Worm (Caenorhabditis elegans) whole organism, L3 larva: ENCODE measurements around the gene sph-1.

Experiments used
- elt-3 ChIP-seq, 3 experiments: fragments of 150-350 bp in 1 of 3; sonication (generic microtip) in 2 of 3; optimal IDR thresholded peaks; 2 replicates in 2 of 3; 4 replicates in 1 of 3; lab custom pipeline; 2014 to 2017; ENCODE audit warnings: missing biosample characterization in 3 of 3, missing genetic modification characterization in 3 of 3
- ztf-11 ChIP-seq: fragments of 150-350 bp; optimal IDR thresholded peaks from 2 replicates; lab custom pipeline; 2014; ENCODE audit warnings: missing biosample characterization, missing genetic modification characterization

DNA sequence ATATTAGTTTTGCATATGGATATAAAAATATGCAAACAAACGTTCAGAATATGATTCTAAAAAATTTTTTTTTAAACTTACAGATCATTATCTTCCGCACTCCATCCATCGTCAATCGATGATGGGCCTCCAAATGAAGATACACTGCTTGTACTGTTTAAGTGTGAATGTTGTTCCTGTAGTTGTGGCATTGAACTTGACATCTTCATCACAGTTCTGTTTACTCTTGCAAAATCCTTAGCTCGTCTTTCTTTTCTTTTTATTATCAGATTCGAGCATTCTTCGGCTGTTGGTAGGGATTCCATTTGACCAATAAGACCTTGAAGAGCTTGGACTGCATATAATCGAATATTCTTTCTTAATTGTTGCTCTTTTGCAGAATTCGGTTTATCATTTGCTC lies 28.3 kb downstream of the sph-1 start:
- no peak for TF ChIP-seq ztf-11 (tag; lab: Kevin White, UChicago)
- no peak for TF ChIP-seq elt-3 (tag; optimal IDR thresholded peaks at IDR 0.05; lab: Kevin White, UChicago)
